Fruit fly (Drosophila melanogaster): ENCODE data around the gene Ipp.

The Ipp gene

dm6 chr3R:13915646-13916045 lies 42.9 kb upstream of the Ipp start (continued):
- peak; percentile 31 for TF ChIP-seq CG13624 (GFP tag; optimal IDR thresholded peaks at IDR 0.05)
- TF ChIP-seq CG10543 (GFP tag; optimal IDR thresholded peaks at IDR 0.05): no peak
- peak; percentile 54; the same call in 1 of the 2 replicates for TF ChIP-seq CG14014 (GFP tag; IDR thresholded peaks at IDR 0.05)
- TF ChIP-seq row (GFP tag; IDR thresholded peaks at IDR 0.05): peak; percentile 76
- TF ChIP-seq CG2116 (GFP tag; optimal IDR thresholded peaks at IDR 0.05): no peak
- TF ChIP-seq wor (GFP tag; IDR thresholded peaks at IDR 0.05): 0 out of 2 replicates have a peak, but pooled peaks have one; percentile 14
- peak; percentile 73 for TF ChIP-seq CG8388 (GFP tag; optimal IDR thresholded peaks at IDR 0.05)
- TF ChIP-seq sr (GFP tag; IDR thresholded peaks at IDR 0.05): no peak
- no peak for TF ChIP-seq CG42726 (GFP tag; IDR thresholded peaks at IDR 0.05; ENCODE audit: partially characterized antibody)
- no peak for TF ChIP-seq gce (GFP tag; IDR thresholded peaks at IDR 0.05)

DNA sequence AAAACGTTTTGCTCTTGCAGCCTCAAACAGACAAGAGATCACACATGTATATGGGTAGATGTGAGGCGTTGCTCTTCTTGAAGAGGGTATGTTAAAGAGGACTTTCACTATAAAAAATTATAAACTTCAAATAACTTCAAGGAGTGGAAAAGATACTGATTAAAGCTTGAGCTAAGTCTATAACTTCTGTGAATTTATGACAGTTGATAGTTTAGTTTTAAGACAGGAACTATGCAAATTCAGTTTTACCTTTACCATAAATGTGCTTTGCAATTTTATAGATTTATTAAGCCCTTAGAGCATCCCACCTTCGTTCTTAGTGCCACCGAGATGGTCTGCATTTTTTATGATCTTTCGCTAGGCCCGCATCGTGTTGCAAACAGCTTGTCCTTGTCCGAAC lies 42.0 kb upstream of the Ipp start:
- TF ChIP-seq Dip2 (GFP tag; IDR thresholded peaks at IDR 0.05): no peak
- TF ChIP-seq bsh (GFP tag; optimal IDR thresholded peaks at IDR 0.05): peak in 1 of 2 experiments; percentile 19
- TF ChIP-seq Dp (GFP tag; optimal IDR thresholded peaks at IDR 0.05): no peak
- TF ChIP-seq abd-A (tag; optimal IDR thresholded peaks at IDR 0.05): no peak

DNA sequence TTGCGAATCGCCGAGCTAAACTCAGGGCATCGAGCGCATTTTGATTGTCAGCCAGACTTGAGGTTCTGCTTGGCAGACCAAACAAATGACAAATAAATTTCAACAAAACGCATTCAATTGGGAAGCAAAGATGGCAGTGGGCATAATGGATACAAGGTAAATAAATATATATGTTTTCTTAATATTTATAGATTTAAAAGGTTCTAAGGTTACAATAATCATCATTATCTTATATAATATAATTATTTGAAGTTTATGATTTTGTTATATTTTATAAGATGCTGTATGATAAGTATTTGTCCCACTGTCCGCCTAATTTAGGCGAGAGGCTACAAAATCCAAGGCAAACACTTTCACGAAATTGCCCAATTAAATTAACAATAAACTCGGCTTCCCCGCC lies 40.5 kb upstream of the Ipp start:
- TF ChIP-seq CG10979 (tag; optimal IDR thresholded peaks at IDR 0.05) (peak; percentile 8), Hr51 (GFP tag; optimal IDR thresholded peaks at IDR 0.05) (no peak), CG15269 (tag; optimal IDR thresholded peaks at IDR 0.05) (no peak), unpg (GFP tag; optimal IDR thresholded peaks at IDR 0.05) (peak; percentile 5), CG1647 (GFP tag; optimal IDR thresholded peaks at IDR 0.05) (no peak), CG12155 (GFP tag; optimal IDR thresholded peaks at IDR 0.05) (no peak), CG11504 (tag; optimal IDR thresholded peaks at IDR 0.05) (peak; percentile 3), CG31441 (GFP tag; IDR thresholded peaks at IDR 0.05) (0 out of 2 replicates have a peak, but pooled peaks have one; percentile 29), gem (tag; optimal IDR thresholded peaks at IDR 0.05) (peak; percentile 15)

DNA sequence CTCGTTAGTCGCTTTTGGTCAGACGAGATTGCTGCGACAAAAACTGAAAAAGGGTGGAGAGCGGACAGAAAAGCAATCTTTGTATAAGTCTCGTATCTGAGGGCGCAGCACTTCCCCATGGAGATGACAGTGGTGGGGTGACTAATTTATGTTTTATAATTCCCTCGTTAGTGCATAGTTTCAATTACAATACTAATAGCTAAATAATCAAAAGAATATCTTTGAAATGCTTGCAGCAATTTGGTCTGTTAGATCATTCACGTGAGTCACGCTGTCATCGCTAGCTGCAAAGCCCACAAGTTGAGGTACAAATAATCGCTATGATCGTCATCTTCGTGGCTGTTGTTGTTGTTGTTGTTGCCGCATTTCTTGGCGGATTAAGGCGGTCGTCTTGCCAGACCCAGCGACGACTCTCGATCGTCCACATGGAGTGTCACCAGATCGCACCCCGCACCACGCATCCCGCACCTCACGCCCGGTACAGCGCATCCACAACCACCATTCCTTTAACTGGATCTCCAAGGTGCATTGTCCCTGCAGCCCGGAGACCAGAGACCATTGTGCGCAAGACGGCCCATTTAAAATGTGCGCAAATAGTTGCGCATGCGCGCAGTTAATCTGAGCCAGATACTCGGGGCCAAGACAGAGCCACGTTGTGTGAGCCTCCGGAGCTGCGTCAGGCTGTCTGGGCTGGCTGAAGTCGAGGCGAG lies 36.6 kb upstream of the Ipp start:
- TF ChIP-seq ranshi (GFP tag; IDR thresholded peaks at IDR 0.05) (peak; percentile 39; the same call in 1 of the 2 replicates), Sry-δ (GFP tag; optimal IDR thresholded peaks at IDR 0.05) (peak; percentile 53), CG12391 (tag; optimal IDR thresholded peaks at IDR 0.05) (no peak), CG9817 (tag; optimal IDR thresholded peaks at IDR 0.05) (no peak), pfk (GFP tag; optimal IDR thresholded peaks at IDR 0.05) (no peak), CG30020 (tag; optimal IDR thresholded peaks at IDR 0.05) (no peak), Fer1 (GFP tag; optimal IDR thresholded peaks at IDR 0.05) (no peak), CG9727 (GFP tag; optimal IDR thresholded peaks at IDR 0.05) (peak; percentile 5), dpn (GFP tag; optimal IDR thresholded peaks at IDR 0.05) (no peak), jumu (GFP tag; optimal IDR thresholded peaks at IDR 0.05) (peak; percentile 4), CG15269 (tag; optimal IDR thresholded peaks at IDR 0.05) (no peak), fd3F (GFP tag; optimal IDR thresholded peaks at IDR 0.05) (no peak), Stat92E (GFP tag; optimal IDR thresholded peaks at IDR 0.05) (no peak), otp (GFP tag; IDR thresholded peaks at IDR 0.05) (no peak), CTCF (GFP tag; optimal IDR thresholded peaks at IDR 0.05) (no peak), Rfx (GFP tag; IDR thresholded peaks at IDR 0.05) (peak; percentile 37; the same call in 1 of the 2 replicates), CG4424 (GFP tag; optimal IDR thresholded peaks at IDR 0.05) (peak; percentile 53), CG7963 (GFP tag; IDR thresholded peaks at IDR 0.05; ENCODE audit: partially characterized antibody) (no peak), CG13424 (tag; optimal IDR thresholded peaks at IDR 0.05) (peak; percentile 15), CG7839 (tag; optimal IDR thresholded peaks at IDR 0.05) (peak; percentile 15), ci (GFP tag; IDR thresholded peaks at IDR 0.05) (peak; percentile 83), CG1832 (GFP tag; optimal IDR thresholded peaks at IDR 0.05) (no peak), CG15479 (GFP tag; optimal IDR thresholded peaks at IDR 0.05) (no peak)
